Worm (Caenorhabditis elegans): Measurements from ENCODE around the gene cpg-18.

Gene cpg-18

ce11 chrIV:5708796-5709195, 26.0 kb upstream of the cpg-18 start, which contains the start of gene C55C3.1:
TSS of gene C55C3.1 (plus strand) at chrIV:5709096.
- no peak for TF ChIP-seq mbf-1 (tag; optimal IDR thresholded peaks at IDR 0.05)
- TF ChIP-seq skn-1 (tag; optimal IDR thresholded peaks at IDR 0.05) = no peak
- no peak for TF ChIP-seq snpc-4 (tag; optimal IDR thresholded peaks at IDR 0.05)
- no peak for TF ChIP-seq nhr-11 (tag; optimal IDR thresholded peaks at IDR 0.05)
- no peak for TF ChIP-seq nhr-23 (tag; optimal IDR thresholded peaks at IDR 0.05)
- no peak for TF ChIP-seq aly-2 (tag; optimal IDR thresholded peaks at IDR 0.05)
- no peak for TF ChIP-seq nhr-237 (tag; optimal IDR thresholded peaks at IDR 0.05)
- no peak for TF ChIP-seq ama-1 (optimal IDR thresholded peaks at IDR 0.05)

DNA sequence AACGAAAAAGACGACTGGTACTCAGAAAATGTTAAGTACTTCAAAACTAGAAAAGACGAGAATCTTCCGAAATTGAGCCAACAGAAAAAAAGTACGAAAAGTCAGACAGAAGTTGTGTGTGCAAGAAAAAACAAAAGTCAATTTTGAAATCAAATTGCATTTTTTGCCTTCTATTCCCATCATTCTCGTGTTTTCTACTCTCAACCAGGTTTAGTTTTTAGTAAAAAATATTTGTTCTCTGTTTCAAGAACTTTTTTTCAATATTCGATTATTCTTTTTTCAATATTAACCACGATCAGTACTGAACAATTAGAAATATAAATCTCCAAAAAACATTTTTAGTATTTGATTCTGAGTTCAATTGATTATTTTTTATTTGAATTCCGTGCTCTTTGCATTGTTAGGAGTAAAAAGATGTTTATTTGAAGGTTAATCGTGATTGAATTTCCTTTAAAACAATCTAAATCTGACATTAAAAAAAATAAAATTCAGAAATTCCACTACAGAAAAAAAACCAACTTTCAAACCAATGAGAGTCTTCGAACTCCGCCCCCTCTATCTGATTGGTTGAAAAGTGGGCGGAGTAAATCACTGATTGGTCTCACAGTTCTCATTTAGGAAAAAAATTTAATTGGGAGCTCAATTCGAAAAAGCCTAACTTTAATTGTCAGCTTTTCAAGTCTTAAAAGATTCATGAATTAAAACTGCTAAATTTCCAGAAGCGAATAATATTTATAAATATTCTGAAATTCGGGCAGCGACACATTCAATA, 19.3 kb upstream of the cpg-18 start:
- no peak for TF ChIP-seq sma-9 (GFP tag; optimal IDR thresholded peaks at IDR 0.05)
- no peak for TF ChIP-seq sma-9 (tag; optimal IDR thresholded peaks at IDR 0.05)
- no peak for TF ChIP-seq Y55F3AM.14 (GFP tag; optimal IDR thresholded peaks at IDR 0.05)
- no peak for TF ChIP-seq ceh-16 (tag; optimal IDR thresholded peaks at IDR 0.05)
- TF ChIP-seq fos-1 (tag; optimal IDR thresholded peaks at IDR 0.05) = no peak
- no peak for TF ChIP-seq elt-1 (tag; optimal IDR thresholded peaks at IDR 0.05)
- no peak for TF ChIP-seq nhr-25 (tag; optimal IDR thresholded peaks at IDR 0.05)
- no peak for TF ChIP-seq blmp-1 (tag; optimal IDR thresholded peaks at IDR 0.05; ENCODE audit: insufficient read depth)
- no peak for TF ChIP-seq F13H6.1 (tag; optimal IDR thresholded peaks at IDR 0.05)
- TF ChIP-seq nhr-23 (tag; optimal IDR thresholded peaks at IDR 0.05) = no peak
- TF ChIP-seq nhr-129 (tag; optimal IDR thresholded peaks at IDR 0.05) = no peak
- no peak for TF ChIP-seq aly-2 (tag; optimal IDR thresholded peaks at IDR 0.05)
- no peak for TF ChIP-seq lin-39 (tag; optimal IDR thresholded peaks at IDR 0.05)
- no peak for TF ChIP-seq peb-1 (tag; optimal IDR thresholded peaks at IDR 0.05)

ce11 chrIV:5723659-5724058, 11.2 kb upstream of the cpg-18 start:
- TF ChIP-seq lin-13 (GFP tag; optimal IDR thresholded peaks at IDR 0.05) (no peak), ztf-4 (tag; optimal IDR thresholded peaks at IDR 0.05) (no peak), gmeb-1 (tag; optimal IDR thresholded peaks at IDR 0.05) (no peak), ceh-82 (tag; optimal IDR thresholded peaks at IDR 0.05) (no peak), ZK546.5 (tag; optimal IDR thresholded peaks at IDR 0.05) (no peak), nhr-12 (tag; optimal IDR thresholded peaks at IDR 0.05) (no peak), sem-4 (tag; optimal IDR thresholded peaks at IDR 0.05) (no peak), sma-9 (GFP tag; optimal IDR thresholded peaks at IDR 0.05) (no peak), sma-9 (tag; optimal IDR thresholded peaks at IDR 0.05) (no peak), egl-27 (tag; optimal IDR thresholded peaks at IDR 0.05) (no peak), ztf-11 (tag; optimal IDR thresholded peaks at IDR 0.05) (no peak), alr-1 (tag; optimal IDR thresholded peaks at IDR 0.05) (no peak), unc-62 (GFP tag; optimal IDR thresholded peaks at IDR 0.05) (no peak), sma-3 (GFP tag; optimal IDR thresholded peaks at IDR 0.05) (no peak), mdl-1 (tag; optimal IDR thresholded peaks at IDR 0.05) (no peak)

DNA sequence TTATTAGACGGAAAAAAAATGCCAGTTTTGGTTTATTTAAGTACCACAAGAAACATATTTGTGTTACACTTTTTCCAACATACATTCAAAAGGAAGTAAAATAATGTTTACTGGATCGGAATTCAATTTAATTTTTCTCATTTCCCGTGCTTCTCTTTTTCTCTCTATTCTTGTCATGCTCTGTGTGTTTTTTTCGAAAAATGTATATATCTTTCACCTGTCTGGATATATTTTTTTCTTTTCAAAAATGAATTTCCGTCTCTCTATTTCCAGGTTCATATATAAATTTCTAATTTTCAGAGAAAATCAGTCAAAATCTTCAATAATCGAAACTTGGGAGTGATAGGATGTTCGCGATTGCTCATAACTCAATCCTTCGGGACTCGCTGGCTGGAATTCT, 9.5 kb upstream of the cpg-18 start, which contains the start of gene H35B03.1:
Gene H35B03.1, plus strand, starts transcription at position 301 of the 400 bp plus-strand sequence.
- no peak for TF ChIP-seq ZK546.5 (tag; optimal IDR thresholded peaks at IDR 0.05)
- TF ChIP-seq fos-1 (tag; optimal IDR thresholded peaks at IDR 0.05) = no peak
- no peak for TF ChIP-seq nhr-10 (tag; optimal IDR thresholded peaks at IDR 0.05)
- no peak for TF ChIP-seq F13H6.1 (tag; optimal IDR thresholded peaks at IDR 0.05)
- no peak for TF ChIP-seq alr-1 (tag; optimal IDR thresholded peaks at IDR 0.05)
- TF ChIP-seq nhr-23 (tag; optimal IDR thresholded peaks at IDR 0.05) = no peak
- TF ChIP-seq unc-62 (GFP tag; optimal IDR thresholded peaks at IDR 0.05) = no peak
- no peak for TF ChIP-seq elt-3 (tag; optimal IDR thresholded peaks at IDR 0.05)

ce11 chrIV:5731597-5731996, 3.2 kb upstream of the cpg-18 start, which contains the start of gene H35B03.2:
TSS of gene H35B03.2 (minus strand) at chrIV:5731674.
- TF ChIP-seq ama-1 (optimal IDR thresholded peaks at IDR 0.05) (no peak), nhr-25 (tag; optimal IDR thresholded peaks at IDR 0.05) (peak; percentile 69), sma-3 (GFP tag; optimal IDR thresholded peaks at IDR 0.05) (peak; percentile 53), C34F6.9 (tag; optimal IDR thresholded peaks at IDR 0.05) (peak; percentile 73), nhr-23 (tag; optimal IDR thresholded peaks at IDR 0.05) (no peak), elt-3 (tag; optimal IDR thresholded peaks at IDR 0.05) (no peak), mdl-1 (tag; optimal IDR thresholded peaks at IDR 0.05) (no peak), snpc-4 (tag; optimal IDR thresholded peaks at IDR 0.05) (peak; percentile 36), lsy-2 (tag; optimal IDR thresholded peaks at IDR 0.05) (peak; percentile 64 to 88), aly-2 (tag; optimal IDR thresholded peaks at IDR 0.05) (no peak), fos-1 (tag; optimal IDR thresholded peaks at IDR 0.05) (peak; percentile 11), nhr-129 (tag; optimal IDR thresholded peaks at IDR 0.05) (peak; percentile 50), gmeb-1 (tag; optimal IDR thresholded peaks at IDR 0.05) (peak; percentile 98), ZK546.5 (tag; optimal IDR thresholded peaks at IDR 0.05) (no peak), egl-27 (tag; optimal IDR thresholded peaks at IDR 0.05) (no peak), unc-55 (GFP tag; optimal IDR thresholded peaks at IDR 0.05) (peak; percentile 90), sma-9 (GFP tag; optimal IDR thresholded peaks at IDR 0.05) (peak; percentile 47), sma-9 (tag; optimal IDR thresholded peaks at IDR 0.05) (no peak), mab-5 (tag; optimal IDR thresholded peaks at IDR 0.05) (peak; percentile 24), crh-2 (tag; optimal IDR thresholded peaks at IDR 0.05) (peak; percentile 70), nhr-21 (tag; optimal IDR thresholded peaks at IDR 0.05) (peak; percentile 34), nhr-6 (tag; optimal IDR thresholded peaks at IDR 0.05) (peak; percentile 24), lin-13 (GFP tag; optimal IDR thresholded peaks at IDR 0.05) (peak; percentile 51), R02D3.7 (tag; optimal IDR thresholded peaks at IDR 0.05) (peak; percentile 97), F13H6.1 (tag; optimal IDR thresholded peaks at IDR 0.05) (peak; percentile 36), ztf-4 (tag; optimal IDR thresholded peaks at IDR 0.05) (no peak)
